Worm (Caenorhabditis elegans): ENCODE data around the gene F11G11.13.

DNA sequence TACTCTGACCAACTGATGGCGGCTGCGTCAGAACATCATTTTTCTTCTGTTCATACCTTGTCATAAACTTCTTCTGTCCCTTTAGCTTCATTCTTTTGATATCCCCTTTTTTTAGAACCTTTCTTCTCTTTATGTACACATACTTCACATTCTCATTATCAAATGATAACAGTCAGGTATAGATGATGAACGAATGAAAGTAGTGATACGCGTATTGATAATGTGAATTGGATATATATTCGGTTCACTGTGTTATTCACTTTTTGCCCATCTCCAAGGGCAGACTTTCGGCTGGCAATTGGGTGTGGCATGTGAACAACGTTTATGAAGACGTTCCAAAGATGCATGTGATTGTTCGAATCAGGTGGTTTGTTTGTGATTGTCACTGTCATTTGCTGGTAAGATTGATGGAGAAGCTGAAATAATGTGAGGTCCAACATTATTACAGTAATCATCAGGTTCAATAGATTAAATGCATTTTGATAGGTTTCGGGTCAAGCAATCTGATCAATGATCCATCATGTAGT lies 1.6 kb downstream of the F11G11.13 start, which contains the start of gene F11G11.15:
- TF ChIP-seq nfya-1 (tag; optimal IDR thresholded peaks at IDR 0.05; ENCODE audit: borderline replicate concordance, insufficient read depth), result no peak
- no peak for TF ChIP-seq pha-4 (tag; optimal IDR thresholded peaks at IDR 0.05)
- no peak for TF ChIP-seq rec-8 (tag; optimal IDR thresholded peaks at IDR 0.05)
- TF ChIP-seq hlh-12 (tag; optimal IDR thresholded peaks at IDR 0.05), result no peak
- TF ChIP-seq unc-62 (GFP tag; optimal IDR thresholded peaks at IDR 0.05), result no peak
- no peak for TF ChIP-seq dpff-1 (tag; optimal IDR thresholded peaks at IDR 0.05)
- no peak for TF ChIP-seq Y53G8AR.9 (GFP tag; conservative IDR thresholded peaks at IDR 0.05)
- no peak for TF ChIP-seq madf-8 (GFP tag; conservative IDR thresholded peaks at IDR 0.05)
- TF ChIP-seq ztf-22 (GFP tag; optimal IDR thresholded peaks at IDR 0.05), result no peak
- TF ChIP-seq F57A8.1 (GFP tag; optimal IDR thresholded peaks at IDR 0.05), result no peak

All from whole organism, young adult.